Fruit fly (Drosophila melanogaster): ENCODE measurements around the gene CG7990.

dm6 chrX:19249339-19249738 is 47.6 kb upstream of the CG7990 start:
- TF ChIP-seq Pif1A (GFP tag; optimal IDR thresholded peaks at IDR 0.05) = no peak
- no peak for TF ChIP-seq CG32121 (GFP tag; IDR thresholded peaks at IDR 0.05)
- TF ChIP-seq EcR (GFP tag; optimal IDR thresholded peaks at IDR 0.05) = no peak
- TF ChIP-seq CG15710 (tag; optimal IDR thresholded peaks at IDR 0.05) = no peak
- TF ChIP-seq CG17806 (tag; optimal IDR thresholded peaks at IDR 0.05) = no peak
- no peak for TF ChIP-seq CG13204 (GFP tag; optimal IDR thresholded peaks at IDR 0.05)

All from whole organism, pupa.